Worm (Caenorhabditis elegans): ENCODE results near the gene B0353.1.

Gene B0353.1

DNA sequence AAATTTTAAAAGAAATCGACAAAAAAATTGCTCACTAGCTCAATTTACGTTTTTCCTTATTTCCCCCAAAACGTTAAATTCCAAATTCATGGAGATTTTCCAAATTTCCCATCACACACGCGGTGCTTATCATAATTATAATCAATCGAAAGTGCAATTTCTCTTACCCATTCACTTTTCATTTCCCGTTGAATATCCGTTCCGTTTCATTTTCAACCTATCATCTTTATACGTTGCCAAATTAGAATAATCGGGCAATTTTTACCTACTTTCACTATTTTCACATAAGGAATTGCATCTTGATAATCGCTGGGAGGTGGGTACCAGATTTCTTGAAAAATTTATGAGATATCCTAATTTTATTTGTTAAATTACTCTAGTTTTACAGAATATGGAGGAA lies 13.1 kb downstream of the B0353.1 start:
- TF ChIP-seq unc-62 (GFP tag; optimal IDR thresholded peaks at IDR 0.05), result no peak

DNA sequence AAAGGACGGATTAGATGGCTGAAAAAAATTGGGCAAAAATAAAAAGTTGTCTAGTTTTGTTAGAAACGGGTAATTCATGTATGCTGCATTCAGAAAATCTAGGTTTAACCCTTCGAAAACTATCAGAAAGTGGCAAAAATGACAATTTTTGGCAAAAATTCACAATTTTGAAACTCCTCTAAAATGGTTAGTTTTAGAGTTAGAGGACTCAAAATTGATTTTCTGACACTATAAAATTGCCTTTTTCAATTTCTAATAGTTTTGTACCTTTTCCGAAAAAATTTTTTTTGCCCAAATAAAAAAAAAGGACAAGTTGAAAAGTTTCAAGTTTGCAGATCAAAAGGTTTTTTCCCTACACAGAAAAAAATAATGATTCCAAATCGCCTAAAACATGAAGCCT lies 20.8 kb downstream of the B0353.1 start:
- TF ChIP-seq unc-62 (GFP tag; optimal IDR thresholded peaks at IDR 0.05), result no peak

DNA sequence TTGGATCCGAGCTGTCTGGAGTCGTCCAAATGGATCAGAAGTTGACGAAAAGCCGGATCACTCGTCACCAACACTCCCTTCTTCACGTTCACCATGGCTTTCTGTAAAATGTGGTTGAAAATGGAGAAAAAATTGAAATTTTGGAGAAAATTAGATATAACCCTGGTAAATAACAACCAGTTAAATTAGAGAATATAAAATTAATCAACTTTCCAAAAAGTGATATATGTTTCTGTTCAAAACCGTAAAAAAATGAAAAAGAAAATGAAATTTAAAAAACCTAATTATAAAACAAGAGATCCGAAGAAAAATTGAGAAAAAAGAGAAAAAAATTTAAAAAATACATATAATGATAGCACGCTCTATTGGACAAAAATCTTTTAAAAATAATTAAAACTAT lies 21.7 kb downstream of the B0353.1 start, which contains the start of gene gtf-2H5:
gtf-2H5 (minus strand) TSS at position 101 of the 400 bp plus-strand sequence.
- no peak for TF ChIP-seq unc-62 (GFP tag; optimal IDR thresholded peaks at IDR 0.05)

DNA sequence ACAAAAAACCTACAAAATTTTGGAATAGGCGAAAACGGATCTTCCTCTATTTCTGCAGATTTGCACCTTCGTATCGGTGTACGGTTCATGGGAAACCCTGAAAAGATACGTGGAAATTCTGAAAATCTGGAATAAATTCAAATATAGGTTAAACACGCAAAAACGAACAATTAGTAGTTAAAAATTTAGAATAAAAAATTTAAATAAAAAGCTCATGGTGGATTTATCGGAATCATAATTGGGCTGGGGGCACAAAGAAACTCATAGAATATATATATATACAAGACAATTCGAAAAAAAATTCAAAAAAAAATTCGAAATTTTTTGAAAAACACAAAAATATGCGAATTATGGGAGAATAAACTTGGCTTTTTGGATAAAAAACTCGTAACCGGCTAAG lies 31.3 kb downstream of the B0353.1 start, which contains the start of gene helq-1:
helq-1 (minus strand) TSS at position 101 of the 400 bp plus-strand sequence.
- TF ChIP-seq unc-62 (GFP tag; optimal IDR thresholded peaks at IDR 0.05), result no peak

DNA sequence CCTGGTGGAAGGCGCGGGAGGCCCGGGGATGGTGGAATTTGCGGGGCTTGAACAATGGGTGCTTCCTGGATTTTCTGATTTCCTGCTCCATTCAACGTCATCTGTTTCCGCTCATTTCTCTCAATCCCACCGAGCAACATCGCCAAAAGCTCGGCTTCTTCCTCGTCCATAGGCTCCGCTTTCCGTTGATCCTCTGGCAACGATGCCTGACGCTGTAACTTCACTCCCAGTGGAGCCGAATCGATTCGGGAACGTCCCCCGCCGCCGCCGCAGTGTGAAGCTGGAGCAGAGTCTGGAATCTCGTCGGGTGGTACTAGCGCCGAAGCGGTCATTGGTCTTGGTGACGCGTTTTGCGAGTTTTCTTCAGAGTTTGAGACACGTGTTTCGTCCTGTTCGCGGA lies 39.7 kb downstream of the B0353.1 start:
- TF ChIP-seq unc-62 (GFP tag; optimal IDR thresholded peaks at IDR 0.05), result no peak

DNA sequence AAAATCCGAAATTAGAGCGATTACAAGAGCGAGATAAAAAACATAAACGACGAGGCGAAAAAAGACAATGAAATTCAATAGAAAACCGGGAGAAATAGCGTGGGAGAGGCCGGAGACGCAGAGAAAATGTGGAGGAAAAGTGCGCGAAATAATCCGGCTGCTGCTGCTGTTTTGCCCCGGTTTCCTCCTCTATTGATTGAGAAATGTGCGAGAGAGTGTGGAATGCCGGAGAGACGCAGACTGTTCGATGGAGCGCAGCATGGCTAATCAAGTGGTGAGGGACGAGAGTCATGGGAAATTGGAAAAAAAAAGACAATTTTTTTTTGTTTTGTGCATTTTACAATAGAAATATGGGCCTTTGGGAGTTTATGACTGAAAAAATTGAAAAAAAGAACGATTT lies 42.4 kb downstream of the B0353.1 start:
- TF ChIP-seq unc-62 (GFP tag; optimal IDR thresholded peaks at IDR 0.05), result no peak

DNA sequence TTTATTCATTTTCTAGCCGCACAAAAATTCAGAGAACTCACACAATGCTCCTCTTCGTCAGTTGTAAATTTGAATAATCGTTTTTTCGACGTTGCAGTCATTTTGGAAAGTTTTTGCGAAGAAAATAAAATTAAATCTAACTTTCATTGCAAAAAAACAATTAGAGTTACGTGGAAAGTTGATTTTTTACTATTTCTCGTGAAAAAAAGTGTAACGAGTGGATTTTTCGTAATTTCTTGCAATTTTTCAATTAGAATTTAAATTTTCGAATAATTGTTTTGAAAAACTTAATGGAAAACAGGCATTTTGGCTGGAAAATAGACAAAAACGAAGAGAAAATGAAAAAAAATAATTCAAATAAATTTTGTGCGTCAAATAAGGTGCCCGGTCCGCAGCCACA lies 42.9 kb downstream of the B0353.1 start, which contains the start of gene Y55B1AR.2:
Y55B1AR.2 (minus strand) TSS at position 101 of the 400 bp plus-strand sequence.
- TF ChIP-seq unc-62 (GFP tag; optimal IDR thresholded peaks at IDR 0.05), result no peak

DNA sequence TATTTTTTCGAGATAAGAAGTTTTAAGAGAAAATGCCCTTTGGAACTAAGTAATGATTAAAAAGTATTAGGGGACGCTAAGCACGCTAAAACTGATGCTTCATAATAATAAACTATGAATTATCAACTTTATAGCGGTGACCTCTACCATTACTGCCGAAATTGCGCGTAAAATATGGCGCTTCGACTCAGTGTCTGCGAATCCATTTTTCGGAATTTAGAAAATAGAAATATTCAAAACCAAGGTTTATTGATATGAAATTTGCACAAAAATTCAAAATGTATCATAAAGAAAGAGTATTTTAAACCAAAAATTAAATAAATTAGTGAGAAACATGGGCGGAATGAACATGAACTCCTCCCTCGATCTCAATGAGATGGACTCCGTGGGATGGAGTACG lies 43.5 kb downstream of the B0353.1 start:
- TF ChIP-seq unc-62 (GFP tag; optimal IDR thresholded peaks at IDR 0.05), result no peak

DNA sequence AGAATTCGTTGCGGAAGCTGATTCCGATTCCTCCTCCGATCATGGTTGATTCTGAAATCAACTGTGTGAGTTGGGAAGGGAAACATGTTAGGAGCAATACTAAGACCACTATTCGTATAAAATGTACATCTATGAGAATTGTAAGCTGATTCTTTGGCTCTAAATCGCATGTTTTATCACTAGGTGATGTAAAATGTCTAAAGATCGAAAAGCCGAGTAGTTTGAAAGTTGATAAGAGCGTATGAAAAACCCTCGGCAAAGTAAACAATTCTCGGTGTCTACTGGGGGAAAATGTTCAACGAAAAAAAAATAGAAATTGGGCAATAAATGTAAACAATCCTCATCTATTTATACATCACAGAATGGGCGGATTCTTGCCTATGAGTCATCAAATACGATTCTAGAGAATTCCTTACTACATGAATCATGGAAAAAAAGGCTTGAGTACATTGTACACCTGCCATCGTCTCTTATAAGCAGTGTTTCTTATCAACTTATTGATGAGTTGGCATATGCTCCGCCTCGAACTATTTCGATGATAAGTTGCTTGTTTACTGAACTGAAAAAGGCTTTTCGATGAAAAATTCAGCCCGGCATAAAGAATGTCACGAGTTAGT lies 44.7 kb downstream of the B0353.1 start, which contains the start of gene lec-6:
lec-6 (minus strand) TSS at position 51 of the 617 bp plus-strand sequence.
- no peak for TF ChIP-seq unc-62 (GFP tag; optimal IDR thresholded peaks at IDR 0.05)

DNA sequence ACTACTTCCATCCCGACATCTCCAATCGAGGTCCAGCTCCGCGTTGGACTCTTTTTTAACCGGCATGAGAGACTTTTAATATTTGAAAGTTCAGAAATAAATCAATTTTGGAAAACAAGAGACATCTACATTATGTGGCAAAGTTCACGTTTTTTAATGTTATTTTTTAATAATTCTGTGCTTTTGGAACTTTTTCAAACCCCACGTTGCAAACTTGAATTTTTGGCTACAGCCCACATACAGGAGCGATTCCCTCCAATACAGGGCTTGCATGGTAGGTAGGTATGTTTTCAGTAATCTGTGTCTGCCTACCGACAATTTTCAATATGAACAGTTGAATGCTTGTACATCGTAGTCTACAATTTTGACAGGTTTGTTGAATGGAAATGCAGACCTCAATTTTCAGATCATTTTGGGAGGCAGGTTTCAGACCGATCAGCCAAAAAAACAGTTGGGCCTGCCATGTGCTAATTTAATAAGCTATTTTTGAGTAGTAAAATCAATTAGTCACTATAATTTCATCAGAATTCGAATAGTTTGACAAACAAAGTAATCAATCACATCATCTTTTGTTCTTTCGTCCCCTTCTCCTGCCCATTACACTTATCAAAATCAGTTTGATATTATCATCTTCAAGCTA lies 49.8 kb downstream of the B0353.1 start, which contains the start of the genes Y55B1AR.4 and ttr-7:
Y55B1AR.4 (minus strand) TSS at position 101 of the 640 bp plus-strand sequence.
ttr-7 (plus strand) TSS at position 590 of the 640 bp plus-strand sequence.
- no peak for TF ChIP-seq unc-62 (GFP tag; optimal IDR thresholded peaks at IDR 0.05)

DNA sequence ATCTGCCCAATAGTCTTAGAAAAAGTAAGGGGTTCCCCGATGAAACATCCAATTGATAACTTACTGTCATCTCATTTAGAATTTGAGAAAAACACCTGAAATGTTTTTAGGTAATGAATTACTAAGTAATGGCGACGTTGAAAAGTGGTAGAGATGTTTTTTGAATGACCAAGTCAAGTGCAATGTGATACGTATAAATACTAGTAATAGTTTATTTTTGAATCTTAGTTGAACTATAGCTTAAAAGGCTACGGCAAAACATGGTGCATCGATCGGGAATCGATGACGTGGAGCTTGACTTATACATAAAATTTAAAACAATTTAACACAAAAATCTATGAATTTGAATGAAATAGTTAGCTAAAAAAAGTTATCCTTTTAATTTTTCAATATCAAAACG lies 53.8 kb downstream of the B0353.1 start, which contains the start of gene best-17:
best-17 (minus strand) TSS at position 101 of the 400 bp plus-strand sequence.
- no peak for TF ChIP-seq unc-62 (GFP tag; optimal IDR thresholded peaks at IDR 0.05)

DNA sequence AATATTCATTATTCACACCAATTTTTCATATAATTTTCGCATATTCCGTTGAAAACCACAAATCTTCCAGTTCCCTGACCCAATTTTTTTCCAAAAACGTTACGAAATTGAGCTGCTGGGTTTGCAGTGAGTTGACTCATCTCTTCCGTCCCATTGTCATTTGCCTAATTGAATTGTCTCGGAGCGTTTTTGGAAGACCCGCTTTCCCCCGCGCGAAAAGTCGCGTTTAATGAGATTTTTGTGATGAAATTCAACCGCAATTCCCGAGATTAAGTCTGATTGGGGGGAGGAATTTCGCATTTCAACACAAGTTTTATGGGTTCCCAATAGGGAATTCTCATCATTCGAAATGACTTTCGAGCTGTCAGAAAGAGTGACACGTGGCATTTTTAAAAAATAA lies 56.1 kb downstream of the B0353.1 start:
- no peak for TF ChIP-seq unc-62 (GFP tag; optimal IDR thresholded peaks at IDR 0.05)

DNA sequence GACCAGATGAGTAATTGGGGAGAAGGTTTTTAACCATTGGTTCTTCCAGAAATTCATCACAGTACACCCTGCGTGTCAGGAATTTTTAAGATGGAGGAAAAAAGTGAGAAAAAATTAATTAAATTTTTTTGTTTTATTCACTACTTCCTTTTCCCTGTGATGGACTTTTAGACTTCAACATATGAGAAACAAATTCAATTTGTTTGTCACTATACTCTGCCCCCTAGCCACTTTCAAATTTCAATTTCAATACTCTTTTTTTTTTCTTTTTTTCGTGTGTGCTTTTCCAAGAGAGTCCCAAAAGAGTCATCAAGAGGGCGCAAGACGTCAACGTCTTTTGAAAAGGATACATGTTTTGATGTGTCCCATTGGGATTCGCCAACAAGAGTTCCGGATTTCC lies 57.0 kb downstream of the B0353.1 start:
- TF ChIP-seq unc-62 (GFP tag; optimal IDR thresholded peaks at IDR 0.05), result no peak

DNA sequence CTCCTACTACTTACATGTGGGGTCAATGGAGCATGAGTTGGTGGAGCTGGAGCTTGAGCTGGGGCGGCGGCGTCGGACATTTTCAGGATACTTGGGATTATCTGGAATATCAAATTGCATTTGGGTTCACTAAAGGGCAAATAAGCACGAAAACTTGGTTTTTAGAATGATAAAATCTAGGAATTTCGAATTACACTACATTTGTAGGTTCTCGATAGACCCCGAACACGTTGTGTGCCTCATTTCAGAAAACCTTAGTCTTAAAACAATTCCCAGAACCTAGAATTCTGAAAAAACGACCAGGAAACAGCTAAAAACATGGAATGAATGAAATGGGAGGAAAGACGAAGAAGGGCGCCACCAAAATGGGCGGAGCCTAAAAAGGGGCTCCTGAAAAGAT lies 58.7 kb downstream of the B0353.1 start, which contains the start of gene T19C3.3:
T19C3.3 (minus strand) TSS at position 101 of the 400 bp plus-strand sequence.
- no peak for TF ChIP-seq unc-62 (GFP tag; optimal IDR thresholded peaks at IDR 0.05)

DNA sequence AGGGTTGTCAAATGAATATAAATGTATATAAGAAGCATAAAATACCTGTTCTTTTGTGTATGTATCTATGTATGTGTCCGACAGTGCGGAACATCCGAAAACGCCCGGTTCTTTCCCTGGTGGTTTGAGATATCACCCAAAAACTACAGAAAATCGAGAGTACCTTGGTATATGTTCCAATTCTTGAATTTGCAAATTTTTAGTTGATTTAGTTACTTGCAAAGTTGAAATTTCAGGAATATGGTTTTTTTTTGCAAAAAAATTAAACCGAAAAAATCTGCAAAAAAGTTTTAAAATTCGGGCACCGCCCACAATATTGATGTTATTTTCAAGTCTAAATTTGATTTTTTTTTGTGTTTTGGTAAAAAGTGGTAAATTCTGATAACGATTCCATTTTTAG lies 61.7 kb downstream of the B0353.1 start, which contains the start of gene T19C3.2:
T19C3.2 (minus strand) TSS at position 101 of the 400 bp plus-strand sequence.
- no peak for TF ChIP-seq unc-62 (GFP tag; optimal IDR thresholded peaks at IDR 0.05)

DNA sequence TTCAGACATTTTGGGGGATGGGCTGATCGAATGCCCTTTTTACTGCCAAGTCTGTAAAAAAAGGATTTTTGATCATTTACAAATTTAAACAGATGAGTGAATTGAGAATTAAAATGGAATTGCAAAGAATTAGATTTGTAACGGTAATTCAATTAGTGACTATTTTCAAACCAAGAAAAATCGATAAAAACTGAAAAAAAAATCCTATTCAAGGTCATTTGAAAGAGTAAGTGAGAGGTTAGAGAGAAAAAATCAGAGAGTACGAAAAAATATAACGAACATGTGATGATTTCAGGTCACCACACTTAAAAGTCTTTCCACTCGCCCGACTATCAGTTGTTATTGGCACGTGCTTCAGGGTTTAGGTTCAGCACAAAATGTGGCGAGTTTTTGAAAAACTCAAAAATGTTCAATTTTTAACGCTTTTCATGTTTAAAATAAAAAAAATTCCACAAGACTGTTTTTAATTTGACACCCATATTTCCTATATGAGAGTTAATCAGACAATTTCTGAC lies 64.5 kb downstream of the B0353.1 start, which contains the start of gene T19C3.4:
T19C3.4 (minus strand) TSS at position 51 of the 515 bp plus-strand sequence.
- no peak for TF ChIP-seq unc-62 (GFP tag; optimal IDR thresholded peaks at IDR 0.05)
